Worm (Caenorhabditis elegans) whole organism, L4 larva: ENCODE data around the gene str-255.
"Not testable (repeated sequence)": the region's sequence is repeated elsewhere in the genome, so short reads cannot be mapped to it uniquely, and the experiment has no call there.

Source experiments
- F49E8.2 ChIP-seq: sonication (generic microtip); optimal IDR thresholded peaks from 2 replicates; lab custom pipeline; 2016; ENCODE audit warnings: missing compliant biosample characterization, mild to moderate bottlenecking, missing genetic modification characterization, borderline replicate concordance
- Y105C5A.15 ChIP-seq: fragments of 200-800 bp; sonication (Bioruptor generic); IDR thresholded peaks from 2 replicates; pipeline ENCODE4 v1.3.6; 2022; ENCODE audit warnings: missing genetic modification characterization, missing compliant biosample characterization
- Y48G9A.11 ChIP-seq: fragments of 200-800 bp; sonication (Bioruptor generic); IDR thresholded peaks from 2 replicates; pipeline ENCODE4 v1.3.6; 2022; ENCODE audit warnings: missing genetic modification reagents, missing genetic modification characterization, missing compliant biosample characterization
- Y75B8A.6 ChIP-seq: fragments of 200-800 bp; sonication (Bioruptor generic); IDR thresholded peaks from 2 replicates; pipeline ENCODE4 v1.3.6; 2022; ENCODE audit warnings: missing genetic modification reagents, missing genetic modification characterization, missing compliant biosample characterization
- aha-1 ChIP-seq: fragments of 150-350 bp; peaks from one replicate; lab custom pipeline; 2014; ENCODE audit warnings: missing biosample characterization, missing genetic modification characterization
- ama-1 ChIP-seq: fragments of 150-350 bp; optimal IDR thresholded peaks from 2 replicates; lab custom pipeline; 2014; ENCODE audit warnings: inconsistent platforms, mixed read lengths
- ceh-20 ChIP-seq: fragments of 200-800 bp; sonication (Bioruptor generic); IDR thresholded peaks from 2 replicates; pipeline ENCODE4 v1.3.6; 2022; ENCODE audit warnings: missing genetic modification reagents, missing genetic modification characterization, missing compliant biosample characterization
- ceh-28 ChIP-seq: fragments of 150-350 bp; optimal IDR thresholded peaks from 2 replicates; lab custom pipeline; 2014; ENCODE audit warnings: missing biosample characterization, missing genetic modification reagents, missing genetic modification characterization
- cey-2 ChIP-seq: sonication (generic microtip); optimal IDR thresholded peaks from 3 replicates; lab custom pipeline; 2017; ENCODE audit warnings: missing genetic modification characterization, mild to moderate bottlenecking, missing compliant biosample characterization, antibody characterized with exemption, borderline replicate concordance; ENCODE audit not compliant: insufficient read depth
- daf-12 ChIP-seq: fragments of 150-350 bp; optimal IDR thresholded peaks from 2 replicates; lab custom pipeline; 2014; ENCODE audit warnings: missing biosample characterization, missing genetic modification reagents, missing genetic modification characterization
- daf-16 ChIP-seq, 3 experiments: sonication (generic microtip); optimal IDR thresholded peaks; 2 replicates each; lab custom pipeline; 2016 to 2017; ENCODE audit warnings: missing genetic modification characterization in 3 of 3, missing genetic modification reagents in 3 of 3, mild to moderate bottlenecking in 2 of 3, missing compliant biosample characterization in 2 of 3, missing biosample characterization in 1 of 3, moderate library complexity in 1 of 3
- daf-8 ChIP-seq: fragments of 200-800 bp; sonication (Bioruptor generic); IDR thresholded peaks from 2 replicates; pipeline ENCODE4 v1.3.6; 2022; ENCODE audit warnings: missing genetic modification characterization, missing compliant biosample characterization
- dmd-6 ChIP-seq: fragments of 200-800 bp; sonication (Bioruptor generic); IDR thresholded peaks from 2 replicates; pipeline ENCODE4 v1.3.6; 2022; ENCODE audit warnings: missing genetic modification reagents, missing genetic modification characterization, missing compliant biosample characterization
- dmd-8 ChIP-seq: fragments of 200-800 bp; sonication (Bioruptor generic); IDR thresholded peaks from 2 replicates; pipeline ENCODE4 v1.3.6; 2022; ENCODE audit warnings: missing genetic modification characterization, missing compliant biosample characterization
- dmd-9 ChIP-seq: fragments of 200-800 bp; sonication (Bioruptor generic); IDR thresholded peaks from 2 replicates; pipeline ENCODE4 v1.3.6; 2022; ENCODE audit warnings: missing genetic modification reagents, missing genetic modification characterization, missing compliant biosample characterization
- hif-1 ChIP-seq, 2 experiments: sonication (generic microtip); optimal IDR thresholded peaks; 2 replicates each; lab custom pipeline; 2016 to 2017; ENCODE audit warnings: missing compliant biosample characterization in 2 of 2, missing genetic modification characterization in 2 of 2, missing genetic modification reagents in 2 of 2, missing genotype in 2 of 2, mild to moderate bottlenecking in 1 of 2
- jun-1 ChIP-seq: fragments of 150-350 bp; optimal IDR thresholded peaks from 2 replicates; lab custom pipeline; 2014; ENCODE audit warnings: missing biosample characterization, missing genetic modification reagents, missing genetic modification characterization
- lin-29 ChIP-seq: fragments of 200-800 bp; sonication (Bioruptor generic); IDR thresholded peaks from 2 replicates; pipeline ENCODE4 v1.3.6; 2022; ENCODE audit warnings: missing genetic modification reagents, missing genetic modification characterization, missing compliant biosample characterization
- lin-38 ChIP-seq: fragments of 200-800 bp; sonication (Bioruptor generic); IDR thresholded peaks from 2 replicates; pipeline ENCODE4 v1.3.6; 2022; ENCODE audit warnings: missing genetic modification reagents, missing genetic modification characterization, missing compliant biosample characterization
- lin-39 ChIP-seq: fragments of 150-350 bp; optimal IDR thresholded peaks from 2 replicates; lab custom pipeline; 2014; ENCODE audit warnings: missing biosample characterization, missing genetic modification reagents, missing genetic modification characterization
- lsy-2 ChIP-seq, 2 experiments: fragments of 150-350 bp in 1 of 2; sonication (generic microtip) in 1 of 2; optimal IDR thresholded peaks; 2 replicates each; lab custom pipeline; 2014 to 2017; ENCODE audit warnings: missing biosample characterization in 2 of 2, missing genetic modification characterization in 2 of 2
- mep-1 ChIP-seq: fragments of 150-350 bp; sonication (generic microtip); optimal IDR thresholded peaks from 3 replicates; lab custom pipeline; 2014; ENCODE audit warnings: missing biosample characterization, missing genetic modification characterization
- nhr-10 ChIP-seq: fragments of 150-350 bp; optimal IDR thresholded peaks from 2 replicates; lab custom pipeline; 2014; ENCODE audit warnings: missing biosample characterization, missing genetic modification characterization
- nhr-102 ChIP-seq: sonication (generic microtip); optimal IDR thresholded peaks from 2 replicates; lab custom pipeline; 2016; ENCODE audit warnings: mild to moderate bottlenecking, missing genetic modification characterization, moderate library complexity, missing compliant biosample characterization
- nhr-11 ChIP-seq: fragments of 150-350 bp; optimal IDR thresholded peaks from 2 replicates; lab custom pipeline; 2014; ENCODE audit warnings: missing biosample characterization, missing genetic modification characterization
- nhr-28 ChIP-seq: fragments of 150-350 bp; optimal IDR thresholded peaks from 2 replicates; lab custom pipeline; 2014; ENCODE audit warnings: missing biosample characterization, missing genetic modification characterization
- nhr-42 ChIP-seq: fragments of 200-800 bp; sonication (Bioruptor generic); IDR thresholded peaks from 2 replicates; pipeline ENCODE4 v1.3.6; 2022; ENCODE audit warnings: missing genetic modification characterization, missing compliant biosample characterization
- nhr-48 ChIP-seq: sonication (generic microtip); optimal IDR thresholded peaks from 2 replicates; lab custom pipeline; 2016; ENCODE audit warnings: mild to moderate bottlenecking, missing genetic modification characterization, missing compliant biosample characterization
- php-3 ChIP-seq: fragments of 200-800 bp; sonication (Bioruptor generic); IDR thresholded peaks from 2 replicates; pipeline ENCODE4 v1.3.6; 2022; ENCODE audit warnings: missing genetic modification reagents, missing genetic modification characterization, missing compliant biosample characterization
- snpc-1.2 ChIP-seq: fragments of 200-800 bp; sonication (Bioruptor generic); IDR thresholded peaks from 2 replicates; pipeline ENCODE4 v1.3.6; 2022; ENCODE audit warnings: missing genetic modification reagents, missing genetic modification characterization, missing compliant biosample characterization
- unc-130 ChIP-seq: sonication (generic microtip); optimal IDR thresholded peaks from 2 replicates; lab custom pipeline; 2016; ENCODE audit warnings: missing genetic modification reagents, missing genetic modification characterization, missing compliant biosample characterization
- unc-62 ChIP-seq, 3 experiments: fragments of 150-350 bp in 1 of 3; sonication (generic microtip); optimal IDR thresholded peaks in 2 of 3; peaks in 1 of 3; 1 replicate in 1 of 3; 2 replicates in 2 of 3; lab custom pipeline; 2014 to 2017; ENCODE audit warnings: missing biosample characterization in 3 of 3, missing genetic modification characterization in 3 of 3, missing genetic modification reagents in 3 of 3, missing genotype in 1 of 3
- zip-11 ChIP-seq: fragments of 200-800 bp; sonication (Bioruptor generic); IDR thresholded peaks from 2 replicates; pipeline ENCODE4 v1.3.6; 2022; ENCODE audit warnings: missing genetic modification characterization, missing compliant biosample characterization
- ztf-11 ChIP-seq: fragments of 150-350 bp; optimal IDR thresholded peaks from 2 replicates; lab custom pipeline; 2014; ENCODE audit warnings: missing biosample characterization, missing genetic modification characterization

Gene str-255

ce11 chrV:2146044-2146443, 17.6 kb downstream of the str-255 start, which contains the start of gene str-52:
Gene str-52 (minus strand): TSS chrV:2146144.
- TF ChIP-seq cey-2 (tag; lab: Kevin White, UChicago) (no peak), snpc-1.2 (GFP tag; lab: Robert Waterston, UW) (no peak), daf-12 (tag; lab: Kevin White, UChicago) (no peak), lin-39 (no peak), dmd-8 (no peak), lin-29 (GFP tag; lab: Robert Waterston, UW) (no peak), nhr-102 (no peak), ceh-20 (GFP tag; lab: Robert Waterston, UW) (no peak), hif-1 (tag; optimal IDR thresholded peaks at IDR 0.05; lab: Kevin White, UChicago) (no peak), Y105C5A.15 (GFP tag; lab: Robert Waterston, UW) (no peak), F49E8.2 (tag; lab: Kevin White, UChicago) (no peak), zip-11 (GFP tag; lab: Robert Waterston, UW) (no peak), ceh-28 (tag; lab: Kevin White, UChicago) (no peak), lin-38 (GFP tag; lab: Robert Waterston, UW) (no peak), Y75B8A.6 (no peak)

- TF ChIP-seq nhr-42 (GFP tag; lab: Robert Waterston, UW); jun-1 (tag; lab: Kevin White, UChicago); ama-1 (lab: Kevin White, UChicago): not testable (repeated sequence)
These were observed 19.2 kb downstream of the str-255 start, which contains the start of gene F22F7.12 for ce11 chrV:2144408-2144807. Gene F22F7.12 (minus strand): TSS chrV:2144508.

- no peak for TF ChIP-seq Y48G9A.11 (GFP tag; lab: Robert Waterston, UW)
- TF ChIP-seq daf-12 (tag; lab: Kevin White, UChicago): no peak
- TF ChIP-seq nhr-48: no peak
- TF ChIP-seq hif-1 (tag; optimal IDR thresholded peaks at IDR 0.05; lab: Kevin White, UChicago): peak in 1 of 2 experiments; percentile 69
- peak; percentile 94 for TF ChIP-seq aha-1 (tag; lab: Kevin White, UChicago)
- TF ChIP-seq mep-1 (tag; lab: Kevin White, UChicago): no peak
- no peak for TF ChIP-seq lsy-2 (tag; optimal IDR thresholded peaks at IDR 0.05; lab: Kevin White, UChicago)
- TF ChIP-seq, all 104 proteins: peak for 2
These were observed 23.7 kb downstream of the str-255 start, which contains the start of gene F22F7.7 for ce11 chrV:2139918-2140317. Gene F22F7.7 (minus strand): TSS chrV:2140042.

DNA sequence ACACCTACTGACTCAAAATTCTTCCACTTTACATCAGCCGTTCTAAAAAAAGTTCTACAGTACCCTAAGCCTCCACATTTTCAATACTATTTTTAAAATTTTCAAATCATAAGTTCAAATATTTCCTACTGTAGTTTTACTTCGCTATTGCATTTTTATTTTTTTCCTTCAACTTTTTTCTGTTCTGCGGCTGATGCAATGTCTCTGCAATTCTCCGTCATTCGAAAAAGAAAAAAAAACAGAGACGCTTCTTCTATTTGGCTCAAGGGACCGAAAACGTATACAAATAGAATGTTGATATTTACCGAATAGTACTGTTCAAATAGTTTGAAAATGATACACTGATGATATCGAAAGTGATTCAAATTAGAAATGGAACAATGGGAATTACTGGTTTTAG, 25.3 kb downstream of the str-255 start:
- TF ChIP-seq php-3 (GFP tag; lab: Robert Waterston, UW): no peak
- TF ChIP-seq Y105C5A.15 (GFP tag; lab: Robert Waterston, UW): no peak
- TF ChIP-seq nhr-10: no peak
- TF ChIP-seq daf-8 (GFP tag; lab: Robert Waterston, UW): no peak
- TF ChIP-seq unc-62 (GFP tag; optimal IDR thresholded peaks at IDR 0.05 in 1 of 2; lab: Kevin White, UChicago): peak in 1 of 2 experiments; percentile 42
- no peak for TF ChIP-seq unc-62 (tag; optimal IDR thresholded peaks at IDR 0.05; lab: Kevin White, UChicago)
- peak; percentile 43 for TF ChIP-seq nhr-11 (tag; lab: Kevin White, UChicago)
- no peak for TF ChIP-seq unc-130
- no peak for TF ChIP-seq ama-1 (lab: Kevin White, UChicago)
- no peak for TF ChIP-seq ztf-11 (tag; lab: Kevin White, UChicago)
- TF ChIP-seq dmd-9 (GFP tag; lab: Robert Waterston, UW): no peak
- peak; percentile 12 for TF ChIP-seq nhr-28

DNA sequence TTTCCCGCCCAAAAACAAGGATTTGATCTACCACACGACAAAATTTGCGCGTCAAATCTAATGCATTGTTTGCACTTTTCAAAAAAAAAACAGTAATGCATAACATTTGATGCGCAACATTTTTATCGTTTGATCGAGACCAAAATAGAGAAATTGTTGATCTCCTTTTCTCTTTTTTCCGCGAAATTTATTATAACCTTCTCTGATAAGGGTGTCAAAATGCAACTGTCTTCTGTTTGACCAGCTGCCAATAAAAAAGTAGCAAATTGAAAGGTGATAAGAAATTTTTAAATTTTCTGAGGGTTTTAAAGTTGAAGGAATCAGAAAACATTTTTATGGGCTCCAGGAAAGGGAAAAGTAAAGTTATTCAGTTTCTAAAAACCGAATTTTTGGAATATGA, 26.6 kb downstream of the str-255 start:
- TF ChIP-seq daf-12 (tag; lab: Kevin White, UChicago) (no peak), daf-16 (GFP tag; optimal IDR thresholded peaks at IDR 0.05; lab: Kevin White, UChicago) (no peak), daf-16 (tag; optimal IDR thresholded peaks at IDR 0.05; lab: Kevin White, UChicago) (peak; percentile 37), dmd-6 (GFP tag; lab: Robert Waterston, UW) (peak; percentile 62)
